Fruit fly (Drosophila melanogaster) whole organism, prepupa: Measurements from ENCODE around the gene CG13403.

Experiments
- CG15336 ChIP-seq: fragments of 200-800 bp; sonication (Bioruptor generic); IDR thresholded peaks from 2 replicates; pipeline ENCODE4 v1.3.6; 2022; ENCODE audit warnings: missing biosample characterization, missing genetic modification characterization
- CG16779 ChIP-seq: fragments of 200-800 bp; sonication (Bioruptor generic); optimal IDR thresholded peaks from 3 replicates; lab custom pipeline; 2017; ENCODE audit warnings: missing biosample characterization, mild to moderate bottlenecking, missing genetic modification characterization
- OdsH ChIP-seq: fragments of 200-800 bp; sonication (Bioruptor generic); optimal IDR thresholded peaks from 3 replicates; lab custom pipeline; 2016; ENCODE audit warnings: missing biosample characterization, missing genetic modification characterization
- Smox ChIP-seq: fragments of 200-800 bp; sonication (Bioruptor generic); optimal IDR thresholded peaks from 3 replicates; lab custom pipeline; 2016; ENCODE audit warnings: missing biosample characterization, missing genetic modification characterization
- esn ChIP-seq: fragments of 200-800 bp; sonication (Bioruptor generic); optimal IDR thresholded peaks from 2 replicates; lab custom pipeline; 2016; ENCODE audit warnings: missing biosample characterization, mild to moderate bottlenecking, missing genetic modification characterization, moderate library complexity

- TF ChIP-seq esn (GFP tag; lab: Kevin White, UChicago) (no peak), CG15336 (no peak), Smox (GFP tag; lab: Kevin White, UChicago) (no peak), CG16779 (no peak), OdsH (GFP tag; lab: Kevin White, UChicago) (no peak)
These were observed at the start of gene CG13403 for dm6 chrX:14191918-14192317.
